Fruit fly (Drosophila melanogaster) whole organism: ENCODE results near the gene S6k.

Experiments used
- CG8478 ChIP-seq: fragments of >200 bp; optimal IDR thresholded peaks from 2 replicates; lab custom pipeline; 2018; ENCODE audit warnings: inconsistent platforms
- Dll ChIP-seq: fragments of >200 bp; optimal IDR thresholded peaks from 2 replicates; lab custom pipeline; 2017
- EcR ChIP-seq, 2 experiments: fragments of >200 bp; optimal IDR thresholded peaks; 2 replicates each; lab custom pipeline; 2017; ENCODE audit warnings: missing biosample characterization in 2 of 2, missing genetic modification characterization in 2 of 2, missing genetic modification reagents in 2 of 2
- pan ChIP-seq: fragments of >200 bp; optimal IDR thresholded peaks from 2 replicates; lab custom pipeline; 2017
- psq ChIP-seq: fragments of >200 bp; optimal IDR thresholded peaks from 2 replicates; lab custom pipeline; 2017
- usp ChIP-seq: fragments of >200 bp; optimal IDR thresholded peaks from 2 replicates; lab custom pipeline; 2017; ENCODE audit warnings: missing biosample characterization, missing genetic modification characterization, mixed read lengths

DNA sequence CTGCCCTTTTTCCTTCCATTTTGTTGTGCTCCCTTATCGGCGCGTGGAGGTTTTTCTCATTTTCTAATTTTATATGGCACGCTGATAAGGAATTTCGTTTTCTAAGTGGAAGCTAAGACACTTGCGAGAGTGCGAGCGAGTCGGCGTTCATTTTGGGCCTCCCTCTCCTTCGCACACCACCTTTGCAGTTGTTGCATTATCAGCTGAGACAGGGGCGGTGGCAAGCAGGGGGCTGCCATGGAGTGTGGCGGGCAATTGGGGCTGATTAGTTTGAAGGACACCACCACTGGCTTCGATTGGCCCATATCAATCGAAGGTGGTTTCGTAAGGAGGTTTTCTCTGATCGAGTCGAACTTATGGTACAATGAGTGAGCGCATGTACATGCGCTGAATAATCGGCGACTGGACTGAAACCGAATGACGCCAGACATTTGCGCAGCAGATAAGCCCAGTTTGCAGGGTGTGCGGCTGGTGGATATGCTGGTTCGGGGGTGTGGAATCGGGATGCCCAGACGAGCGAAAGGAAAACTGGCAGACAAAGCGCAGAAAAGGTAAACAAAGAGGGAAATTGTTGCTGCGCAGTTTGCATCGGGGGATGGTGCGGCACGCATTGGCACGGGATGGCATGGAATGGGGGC lies 970 bp downstream of the S6k start:
- TF ChIP-seq usp (GFP tag; lab: Kevin White, UChicago) = no peak
- no peak for TF ChIP-seq Dll
- no peak for TF ChIP-seq psq (lab: Kevin White, UChicago)
- no peak for TF ChIP-seq CG8478 (lab: Kevin White, UChicago)
- no peak for TF ChIP-seq EcR (GFP tag; optimal IDR thresholded peaks at IDR 0.05; lab: Kevin White, UChicago)
- TF ChIP-seq pan (lab: Kevin White, UChicago) = no peak
